Worm (Caenorhabditis elegans) whole organism, L4/young adult: Measurements from ENCODE around the gene F10D7.4.

Experiments used
- W03F9.2 ChIP-seq: fragments of 150-350 bp; optimal IDR thresholded peaks from 2 replicates; lab custom pipeline; 2014; ENCODE audit warnings: missing biosample characterization, missing genetic modification characterization
- dao-5 ChIP-seq: sonication (generic microtip); optimal IDR thresholded peaks from 2 replicates; lab custom pipeline; 2016; ENCODE audit warnings: missing genotype, missing genetic modification characterization, moderate library complexity, missing compliant biosample characterization

DNA sequence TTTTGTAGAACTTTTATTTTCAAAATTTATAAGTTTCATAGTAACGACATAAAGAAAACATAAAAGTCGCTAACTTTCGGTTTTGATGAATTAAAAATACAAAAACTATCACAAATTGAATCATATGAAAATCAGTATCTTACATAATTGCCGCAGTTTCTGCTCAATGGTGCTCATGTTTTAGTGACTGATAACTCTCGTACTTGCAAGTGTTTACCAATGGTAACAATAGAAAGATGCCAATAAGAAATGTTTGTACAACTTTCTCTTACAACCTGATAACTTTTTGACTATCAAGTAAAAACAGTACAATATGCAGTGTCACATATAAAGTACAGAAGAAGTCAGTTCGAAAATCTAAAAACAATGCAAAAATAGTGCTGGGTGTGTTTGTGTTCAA, 4.3 kb upstream of the F10D7.4 start:
- TF ChIP-seq dao-5: no peak
- no peak for TF ChIP-seq W03F9.2 (tag; lab: Kevin White, UChicago)
